Fruit fly (Drosophila melanogaster) whole organism, pupa: ENCODE measurements around the gene term.

Experiments
- CG13204 ChIP-seq: fragments of 200-800 bp; sonication (Bioruptor generic); optimal IDR thresholded peaks from 2 replicates; lab custom pipeline; 2018; ENCODE audit warnings: missing biosample characterization, mild to moderate bottlenecking, missing genetic modification characterization, moderate library complexity
- CG14655 ChIP-seq: fragments of 200-800 bp; sonication (Bioruptor generic); optimal IDR thresholded peaks from 3 replicates; lab custom pipeline; 2017; ENCODE audit warnings: mild to moderate bottlenecking, missing biosample characterization, missing genetic modification reagents, missing genetic modification characterization
- CG17806 ChIP-seq: fragments of 200-800 bp; sonication (Bioruptor generic); optimal IDR thresholded peaks from 2 replicates; lab custom pipeline; 2018; ENCODE audit warnings: missing biosample characterization, mild to moderate bottlenecking, missing genetic modification characterization, moderate library complexity
- CG8159 ChIP-seq: fragments of 200-800 bp; sonication (Bioruptor generic); optimal IDR thresholded peaks from 3 replicates; lab custom pipeline; 2018; ENCODE audit warnings: missing biosample characterization, mild to moderate bottlenecking, missing genetic modification characterization, moderate library complexity
- CG8301 ChIP-seq: fragments of 200-800 bp; sonication (Bioruptor generic); optimal IDR thresholded peaks from 2 replicates; lab custom pipeline; 2018; ENCODE audit warnings: missing biosample characterization, mild to moderate bottlenecking, missing genetic modification characterization
- EcR ChIP-seq: fragments of 200-800 bp; sonication (Bioruptor generic); optimal IDR thresholded peaks from 3 replicates; lab custom pipeline; 2019; ENCODE audit warnings: missing biosample characterization, missing genetic modification characterization, mild to moderate bottlenecking, moderate library complexity, missing genetic modification reagents
- Ets98B ChIP-seq: fragments of 200-800 bp; sonication (Bioruptor generic); IDR thresholded peaks from 2 replicates; pipeline ENCODE4 v1.3.6; 2022; ENCODE audit warnings: missing biosample characterization, missing genetic modification characterization

- TF ChIP-seq EcR (GFP tag; lab: Kevin White, UChicago) (no peak), CG13204 (GFP tag; lab: Kevin White, UChicago) (peak; percentile 41), CG8301 (tag; lab: Kevin White, UChicago) (no peak), Ets98B (no peak; the same call in 1 of the 2 replicates), CG14655 (GFP tag; lab: Kevin White, UChicago) (peak; percentile 20), CG17806 (tag; lab: Kevin White, UChicago) (no peak), CG8159 (tag; lab: Kevin White, UChicago) (no peak)
Measured at dm6 chr3L:18621735-18622421, 28.3 kb upstream of the term start, which contains the start of gene not.
